Worm (Caenorhabditis elegans) whole organism, midembryonic: Measurements from ENCODE around the gene R03C1.1.

ENCODE experiments used
- T22C8.4 ChIP-seq: fragments of 200-800 bp; sonication (Bioruptor generic); IDR thresholded peaks from 2 replicates; pipeline ENCODE4 v1.3.6; 2022; ENCODE audit warnings: missing genetic modification characterization, missing compliant biosample characterization
- cog-1 ChIP-seq: sonication (generic microtip); optimal IDR thresholded peaks from 2 replicates; lab custom pipeline; 2016; ENCODE audit warnings: missing genetic modification characterization, missing compliant biosample characterization
- flt-1 ChIP-seq: fragments of 200-800 bp; sonication (Bioruptor generic); IDR thresholded peaks from 2 replicates; pipeline ENCODE4 v1.3.6; 2022; ENCODE audit warnings: missing genetic modification characterization, missing compliant biosample characterization
- klf-2 ChIP-seq: fragments of 200-800 bp; sonication (Bioruptor generic); conservative IDR thresholded peaks from 2 replicates; pipeline ENCODE4 v1.3.6; 2022; ENCODE audit warnings: missing genetic modification reagents, missing genetic modification characterization, missing compliant biosample characterization
- med-1 ChIP-seq: sonication (generic microtip); optimal IDR thresholded peaks from 2 replicates; lab custom pipeline; 2017; ENCODE audit warnings: missing genetic modification characterization, mild to moderate bottlenecking, missing compliant biosample characterization, antibody characterized with exemption, missing genetic modification reagents; ENCODE audit not compliant: insufficient read depth
- ref-1 ChIP-seq: fragments of 200-800 bp; sonication (Bioruptor generic); conservative IDR thresholded peaks from 2 replicates; pipeline ENCODE4 v1.3.6; 2022; ENCODE audit warnings: missing genetic modification reagents, missing genetic modification characterization, missing compliant biosample characterization
- ztf-23 ChIP-seq: fragments of 200-800 bp; sonication (Bioruptor generic); IDR thresholded peaks from 2 replicates; pipeline ENCODE4 v1.3.6; 2022; ENCODE audit warnings: missing genetic modification reagents, missing genetic modification characterization, missing compliant biosample characterization
- ztf-29 ChIP-seq: fragments of 200-800 bp; sonication (Bioruptor generic); IDR thresholded peaks from 2 replicates; pipeline ENCODE4 v1.3.6; 2022; ENCODE audit warnings: missing genetic modification reagents, missing genetic modification characterization, missing compliant biosample characterization

DNA sequence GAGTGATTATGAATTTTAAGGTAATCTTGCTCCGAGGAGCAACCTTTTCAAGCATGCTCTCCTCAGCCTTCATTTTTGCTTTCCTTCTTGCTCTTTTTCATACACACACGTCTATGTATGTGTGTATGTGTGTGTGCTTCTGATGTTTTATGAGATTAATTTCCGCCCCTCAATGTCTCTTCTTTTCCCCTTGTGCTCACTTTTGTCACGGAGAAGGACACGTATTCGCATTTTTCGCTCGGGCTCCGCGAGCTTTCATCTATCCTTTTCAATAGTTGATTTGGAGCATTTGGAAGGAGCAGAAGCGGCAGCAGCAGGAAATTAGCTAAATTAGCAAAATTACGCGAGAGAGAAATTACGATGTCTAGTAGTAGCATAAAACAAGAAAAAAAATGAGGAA is 30.1 kb upstream of the R03C1.1 start:
- TF ChIP-seq med-1 (GFP tag; lab: Kevin White, UChicago) (no peak), cog-1 (tag; lab: Kevin White, UChicago) (no peak), ztf-29 (no peak), ref-1 (no peak), klf-2 (GFP tag; lab: Robert Waterston, UW) (no peak), flt-1 (GFP tag; lab: Robert Waterston, UW) (no peak), T22C8.4 (GFP tag; lab: Robert Waterston, UW) (no peak), ztf-23 (GFP tag; lab: Robert Waterston, UW) (no peak)
